Worm (Caenorhabditis elegans) whole organism, young adult: ENCODE measurements around the gene Y116A8A.4.

Experiments
- C06A6.2 ChIP-seq: fragments of 200-800 bp; sonication (Bioruptor generic); conservative IDR thresholded peaks from 2 replicates; pipeline ENCODE4 v1.3.6; 2022; ENCODE audit warnings: missing genetic modification characterization, missing compliant biosample characterization
- C17E4.6 ChIP-seq: fragments of 200-800 bp; sonication (Bioruptor generic); IDR thresholded peaks from 2 replicates; pipeline ENCODE4 v1.3.6; 2022; ENCODE audit warnings: missing genetic modification reagents, missing genetic modification characterization, missing compliant biosample characterization
- D2030.7 ChIP-seq: fragments of 200-800 bp; sonication (Bioruptor generic); IDR thresholded peaks from 2 replicates; pipeline ENCODE4 v1.3.6; 2022; ENCODE audit warnings: missing genetic modification reagents, missing genetic modification characterization, missing compliant biosample characterization
- F39B2.1 ChIP-seq: fragments of 200-800 bp; sonication (Bioruptor generic); IDR thresholded peaks from 2 replicates; pipeline ENCODE4 v1.3.6; 2022; ENCODE audit warnings: missing genetic modification reagents, missing genetic modification characterization, missing compliant biosample characterization
- F52B5.7 ChIP-seq: sonication (generic microtip); optimal IDR thresholded peaks from 2 replicates; lab custom pipeline; 2016; ENCODE audit warnings: mild to moderate bottlenecking, missing genetic modification characterization, missing compliant biosample characterization
- F55B11.4 ChIP-seq: sonication (generic microtip); optimal IDR thresholded peaks from 2 replicates; lab custom pipeline; 2016; ENCODE audit warnings: missing compliant biosample characterization, missing genetic modification characterization, borderline replicate concordance; ENCODE audit not compliant: insufficient read depth
- K11D2.4 ChIP-seq: fragments of 200-800 bp; sonication (Bioruptor generic); IDR thresholded peaks from 2 replicates; pipeline ENCODE4 v1.3.6; 2022; ENCODE audit warnings: missing genetic modification reagents, missing genetic modification characterization, missing compliant biosample characterization
- Y79H2A.3 ChIP-seq: fragments of 200-800 bp; sonication (Bioruptor generic); conservative IDR thresholded peaks from 2 replicates; pipeline ENCODE4 v1.3.6; 2022; ENCODE audit warnings: missing genetic modification reagents, missing genetic modification characterization, missing compliant biosample characterization
- aptf-2 ChIP-seq: fragments of 200-800 bp; sonication (Bioruptor generic); conservative IDR thresholded peaks from 2 replicates; pipeline ENCODE4 v1.3.6; 2022; ENCODE audit warnings: missing genetic modification reagents, missing genetic modification characterization, missing compliant biosample characterization
- aptf-3 ChIP-seq: fragments of 200-800 bp; sonication (Bioruptor generic); IDR thresholded peaks from 2 replicates; pipeline ENCODE4 v1.3.6; 2022; ENCODE audit warnings: missing genetic modification characterization, missing compliant biosample characterization
- athp-1 ChIP-seq: sonication (generic microtip); optimal IDR thresholded peaks from 2 replicates; lab custom pipeline; 2017; ENCODE audit warnings: mild to moderate bottlenecking, missing genetic modification characterization, missing compliant biosample characterization
- bed-2 ChIP-seq: fragments of 200-800 bp; sonication (Bioruptor generic); IDR thresholded peaks from 2 replicates; pipeline ENCODE4 v1.3.6; 2022; ENCODE audit warnings: missing genetic modification reagents, missing genetic modification characterization, missing compliant biosample characterization
- ceh-100 ChIP-seq: fragments of 200-800 bp; sonication (Bioruptor generic); IDR thresholded peaks from 2 replicates; pipeline ENCODE4 v1.3.6; 2022; ENCODE audit warnings: missing genetic modification reagents, missing genetic modification characterization, missing compliant biosample characterization
- ceh-40 ChIP-seq: fragments of 200-800 bp; sonication (Bioruptor generic); IDR thresholded peaks from 2 replicates; pipeline ENCODE4 v1.3.6; 2022; ENCODE audit warnings: missing genetic modification characterization, missing compliant biosample characterization
- ceh-79 ChIP-seq: sonication (generic microtip); optimal IDR thresholded peaks from 2 replicates; lab custom pipeline; 2017; ENCODE audit warnings: mild to moderate bottlenecking, missing genetic modification characterization, missing compliant biosample characterization
- chd-7 ChIP-seq: sonication (generic microtip); optimal IDR thresholded peaks from 2 replicates; lab custom pipeline; 2016; ENCODE audit warnings: mild to moderate bottlenecking, missing genetic modification characterization, moderate library complexity, missing compliant biosample characterization
- dpl-1 ChIP-seq: fragments of 150-350 bp; optimal IDR thresholded peaks from 2 replicates; lab custom pipeline; 2014; ENCODE audit warnings: missing biosample characterization, missing genetic modification reagents, missing genetic modification characterization
- efl-1 ChIP-seq: fragments of 150-350 bp; optimal IDR thresholded peaks from 2 replicates; lab custom pipeline; 2014; ENCODE audit warnings: missing biosample characterization, missing genetic modification reagents, missing genetic modification characterization
- egl-18 ChIP-seq: fragments of 200-800 bp; sonication (Bioruptor generic); IDR thresholded peaks from 2 replicates; pipeline ENCODE4 v1.3.6; 2022; ENCODE audit warnings: missing genetic modification reagents, missing genetic modification characterization, missing compliant biosample characterization
- fkh-3 ChIP-seq: sonication (generic microtip); optimal IDR thresholded peaks from 2 replicates; lab custom pipeline; 2016; ENCODE audit warnings: mild to moderate bottlenecking, missing genetic modification characterization, missing compliant biosample characterization
- gei-17 ChIP-seq: fragments of 200-800 bp; sonication (Bioruptor generic); optimal IDR thresholded peaks from 2 replicates; lab custom pipeline; 2018; ENCODE audit warnings: mild to moderate bottlenecking, missing genetic modification characterization, missing compliant biosample characterization
- hlh-12 ChIP-seq: sonication (generic microtip); optimal IDR thresholded peaks from 2 replicates; lab custom pipeline; 2016; ENCODE audit warnings: missing genetic modification characterization, missing compliant biosample characterization
- lag-1 ChIP-seq: fragments of 200-800 bp; sonication (Bioruptor generic); IDR thresholded peaks from 2 replicates; pipeline ENCODE4 v1.3.6; 2022; ENCODE audit warnings: missing genetic modification reagents, missing genetic modification characterization, missing compliant biosample characterization
- let-607 ChIP-seq, 2 experiments: fragments of 200-800 bp in 1 of 2; sonication (Bioruptor generic) in 1 of 2; sonication (generic microtip) in 1 of 2; optimal IDR thresholded peaks; 2 replicates each; lab custom pipeline; 2016 to 2018; ENCODE audit warnings: mild to moderate bottlenecking in 2 of 2, missing compliant biosample characterization in 2 of 2, missing genetic modification characterization in 2 of 2, moderate library complexity in 2 of 2, missing genotype in 1 of 2
- lin-35 ChIP-seq, 3 experiments: fragments of 150-350 bp in 2 of 3; sonication (generic microtip) in 1 of 3; optimal IDR thresholded peaks; 2 replicates each; lab custom pipeline; 2014 to 2018; ENCODE audit warnings: missing biosample characterization in 3 of 3, missing genetic modification characterization in 3 of 3, missing genetic modification reagents in 3 of 3
- lin-40 ChIP-seq: sonication (generic microtip); optimal IDR thresholded peaks from 2 replicates; lab custom pipeline; 2016; ENCODE audit warnings: missing genetic modification characterization, mild to moderate bottlenecking, missing compliant biosample characterization, missing genotype, missing genetic modification reagents
- lin-54 ChIP-seq: fragments of 200-800 bp; sonication (Bioruptor generic); optimal IDR thresholded peaks from 2 replicates; lab custom pipeline; 2018; ENCODE audit warnings: mild to moderate bottlenecking, missing genetic modification characterization, missing compliant biosample characterization
- lir-1 ChIP-seq: fragments of 200-800 bp; sonication (Bioruptor generic); conservative IDR thresholded peaks from 2 replicates; pipeline ENCODE4 v1.3.6; 2022; ENCODE audit warnings: missing genetic modification reagents, missing genetic modification characterization, missing compliant biosample characterization
- madf-8 ChIP-seq: fragments of 200-800 bp; sonication (Bioruptor generic); conservative IDR thresholded peaks from 2 replicates; pipeline ENCODE4 v1.3.6; 2022; ENCODE audit warnings: missing genetic modification reagents, missing genetic modification characterization, missing compliant biosample characterization
- mel-28 ChIP-seq: sonication (generic microtip); optimal IDR thresholded peaks from 2 replicates; lab custom pipeline; 2016; ENCODE audit warnings: borderline replicate concordance, mild to moderate bottlenecking, missing genetic modification characterization, missing compliant biosample characterization
- nfya-1 ChIP-seq: sonication (generic microtip); optimal IDR thresholded peaks from 2 replicates; lab custom pipeline; 2017; ENCODE audit warnings: antibody characterized with exemption, missing compliant biosample characterization, missing genetic modification characterization, borderline replicate concordance; ENCODE audit not compliant: insufficient read depth
- nfya-2 ChIP-seq: fragments of 200-800 bp; sonication (Bioruptor generic); IDR thresholded peaks from 2 replicates; pipeline ENCODE4 v1.3.6; 2022; ENCODE audit warnings: missing genetic modification reagents, missing genetic modification characterization, missing compliant biosample characterization
- nhr-120 ChIP-seq: fragments of 200-800 bp; sonication (Bioruptor generic); IDR thresholded peaks from 2 replicates; pipeline ENCODE4 v1.3.6; 2022; ENCODE audit warnings: missing genetic modification characterization, missing compliant biosample characterization
- nhr-179 ChIP-seq: sonication (generic microtip); optimal IDR thresholded peaks from 2 replicates; lab custom pipeline; 2016; ENCODE audit warnings: mild to moderate bottlenecking, missing genetic modification characterization, missing compliant biosample characterization
- nhr-80 ChIP-seq: sonication (generic microtip); optimal IDR thresholded peaks from 2 replicates; lab custom pipeline; 2016; ENCODE audit warnings: missing genetic modification characterization, missing compliant biosample characterization
- nhr-90 ChIP-seq: sonication (generic microtip); optimal IDR thresholded peaks from 2 replicates; lab custom pipeline; 2016; ENCODE audit warnings: missing genotype, mild to moderate bottlenecking, missing genetic modification characterization, missing compliant biosample characterization
- pbrm-1 ChIP-seq: fragments of 200-800 bp; sonication (Bioruptor generic); IDR thresholded peaks from 2 replicates; pipeline ENCODE4 v1.3.6; 2022; ENCODE audit warnings: missing genetic modification reagents, missing genetic modification characterization, missing compliant biosample characterization
- rcor-1 ChIP-seq: fragments of 200-800 bp; sonication (Bioruptor generic); IDR thresholded peaks from 2 replicates; pipeline ENCODE4 v1.3.6; 2022; ENCODE audit warnings: missing genetic modification reagents, missing genetic modification characterization, missing compliant biosample characterization
- repo-1 ChIP-seq: sonication (generic microtip); optimal IDR thresholded peaks from 2 replicates; lab custom pipeline; 2017; ENCODE audit warnings: mild to moderate bottlenecking, missing genetic modification characterization, missing compliant biosample characterization
- rpc-1 ChIP-seq, 2 experiments: fragments of 150-350 bp in 1 of 2; sonication (generic microtip) in 1 of 2; optimal IDR thresholded peaks; 2 replicates each; lab custom pipeline; 2014 to 2018; ENCODE audit warnings: missing biosample characterization in 1 of 2, missing genetic modification characterization in 1 of 2, missing genetic modification reagents in 1 of 2, missing genotype in 1 of 2
- sea-2 ChIP-seq: fragments of 200-800 bp; sonication (Bioruptor generic); IDR thresholded peaks from 2 replicates; pipeline ENCODE4 v1.3.6; 2022; ENCODE audit warnings: missing genetic modification characterization, missing compliant biosample characterization
- tbp1 ChIP-seq: fragments of 200-800 bp; sonication (Bioruptor generic); optimal IDR thresholded peaks from 2 replicates; lab custom pipeline; 2018; ENCODE audit warnings: mild to moderate bottlenecking, missing genetic modification characterization, missing compliant biosample characterization
- tbx-9 ChIP-seq: sonication (generic microtip); optimal IDR thresholded peaks from 2 replicates; lab custom pipeline; 2016; ENCODE audit warnings: borderline replicate concordance, missing genetic modification characterization, inconsistent platforms, missing compliant biosample characterization
- unc-62 ChIP-seq: fragments of 150-350 bp; optimal IDR thresholded peaks from 2 replicates; lab custom pipeline; 2014; ENCODE audit warnings: missing biosample characterization, missing genetic modification reagents, missing genetic modification characterization
- zfh-2 ChIP-seq: fragments of 200-800 bp; sonication (Bioruptor generic); conservative IDR thresholded peaks from 2 replicates; pipeline ENCODE4 v1.3.6; 2022; ENCODE audit warnings: missing genetic modification reagents, missing genetic modification characterization, missing compliant biosample characterization
- ztf-18 ChIP-seq: sonication (generic microtip); optimal IDR thresholded peaks from 2 replicates; lab custom pipeline; 2016; ENCODE audit warnings: missing genotype, mild to moderate bottlenecking, missing genetic modification characterization, missing compliant biosample characterization
- ztf-26 ChIP-seq: sonication (generic microtip); optimal IDR thresholded peaks from 2 replicates; lab custom pipeline; 2017; ENCODE audit warnings: missing genetic modification characterization, missing compliant biosample characterization
- ztf-3 ChIP-seq: fragments of 200-800 bp; sonication (Bioruptor generic); optimal IDR thresholded peaks from 2 replicates; lab custom pipeline; 2018; ENCODE audit warnings: mild to moderate bottlenecking, missing genetic modification characterization, missing compliant biosample characterization

Gene Y116A8A.4

DNA sequence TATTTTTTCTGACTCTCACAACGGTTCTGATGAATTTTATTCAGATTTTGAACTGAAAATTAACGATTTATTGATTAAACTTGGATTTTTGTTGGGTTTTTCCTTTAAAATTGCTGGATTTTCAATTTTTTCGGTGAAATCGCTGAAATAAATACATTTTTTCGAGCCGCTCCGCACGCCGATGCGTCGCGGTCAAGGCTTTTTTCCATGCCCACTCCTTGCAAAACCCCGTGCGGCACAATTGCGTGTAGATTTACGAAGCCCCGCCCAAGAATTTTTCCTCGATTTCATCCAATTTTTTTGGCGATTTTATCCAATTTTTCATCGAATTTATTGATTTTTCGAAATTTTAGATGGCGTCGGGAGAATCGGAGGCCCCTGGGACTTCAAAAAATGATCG lies 42.9 kb downstream of the Y116A8A.4 start, which contains the start of gene gtsf-1 (continued):
- TF ChIP-seq egl-18 (GFP tag; lab: Robert Waterston, UW) (no peak), nfya-1 (tag; lab: Kevin White, UChicago) (no peak), madf-8 (GFP tag; lab: Robert Waterston, UW) (no peak), aptf-2 (0 out of 2 replicates have a peak, but pooled peaks have one; percentile 43), aptf-3 (GFP tag; lab: Robert Waterston, UW) (no peak), F55B11.4 (tag; lab: Kevin White, UChicago) (no peak), F52B5.7 (no peak), sea-2 (GFP tag; lab: Robert Waterston, UW) (no peak), dpl-1 (peak; percentile 28), chd-7 (tag; lab: Kevin White, UChicago) (peak; percentile 14), K11D2.4 (peak; percentile 47; the same call in 1 of the 2 replicates), lin-35 (GFP tag; optimal IDR thresholded peaks at IDR 0.05; lab: Kevin White, UChicago) (peak in 1 of 3 experiments; percentile 47), ztf-3 (GFP tag; lab: Kevin White, UChicago) (no peak), athp-1 (tag; lab: Kevin White, UChicago) (peak; percentile 76), F39B2.1 (GFP tag; lab: Robert Waterston, UW) (0 out of 2 replicates have a peak, but pooled peaks have one; percentile 61), lin-40 (tag; lab: Kevin White, UChicago) (peak; percentile 66), zfh-2 (GFP tag; lab: Robert Waterston, UW) (no peak), bed-2 (GFP tag; lab: Robert Waterston, UW) (no peak), nhr-80 (tag; lab: Kevin White, UChicago) (no peak), C17E4.6 (GFP tag; lab: Robert Waterston, UW) (peak; percentile 66; the same call in 1 of the 2 replicates), Y79H2A.3 (no peak), rpc-1 (optimal IDR thresholded peaks at IDR 0.05; lab: Kevin White, UChicago) (peak; percentile 32), rpc-1 (tag; optimal IDR thresholded peaks at IDR 0.05; lab: Kevin White, UChicago) (no peak), efl-1 (GFP tag; lab: Kevin White, UChicago) (peak; percentile 27), tbx-9 (tag; lab: Kevin White, UChicago) (no peak), nfya-2 (no peak), gei-17 (no peak), ztf-26 (tag; lab: Kevin White, UChicago) (no peak), lin-54 (GFP tag; lab: Kevin White, UChicago) (peak; percentile 65), lir-1 (GFP tag; lab: Robert Waterston, UW) (no peak), tbp1 (GFP tag; lab: Kevin White, UChicago) (peak; percentile 72), ztf-18 (tag; lab: Kevin White, UChicago) (peak; percentile 37), hlh-12 (no peak), pbrm-1 (GFP tag; lab: Robert Waterston, UW) (peak; percentile 87; the same call in 1 of the 2 replicates), unc-62 (no peak), D2030.7 (peak; percentile 64; the same call in 1 of the 2 replicates), repo-1 (tag; lab: Kevin White, UChicago) (peak; percentile 70), nhr-90 (peak; percentile 7), ceh-79 (tag; lab: Kevin White, UChicago) (no peak), lag-1 (GFP tag; lab: Robert Waterston, UW) (no peak), fkh-3 (tag; lab: Kevin White, UChicago) (no peak), C06A6.2 (peak; percentile 88), rcor-1 (GFP tag; lab: Robert Waterston, UW) (peak; percentile 52), let-607 (tag; optimal IDR thresholded peaks at IDR 0.05; lab: Kevin White, UChicago) (peak in 1 of 2 experiments; percentile 16), ceh-100 (peak; percentile 80), mel-28 (tag; lab: Kevin White, UChicago) (no peak), ceh-40 (GFP tag; lab: Robert Waterston, UW) (no peak), nhr-120 (GFP tag; lab: Robert Waterston, UW) (0 out of 2 replicates have a peak, but pooled peaks have one; percentile 7), nhr-179 (no peak)
